Fruit fly (Drosophila melanogaster): ENCODE results near the gene CG13282.

Gene CG13282

dm6 chr2L:16834402-16834801, at the start of gene CG13282:
Gene CG13282, minus strand, starts transcription at chr2L:16834502.
- no peak for TF ChIP-seq CG6765 (GFP tag; optimal IDR thresholded peaks at IDR 0.05)

- TF ChIP-seq Meics (GFP tag; optimal IDR thresholded peaks at IDR 0.05): no peak
- TF ChIP-seq sob (GFP tag; IDR thresholded peaks at IDR 0.05): no peak
- no peak for TF ChIP-seq CG17802 (tag; optimal IDR thresholded peaks at IDR 0.05)
- peak; percentile 34; the same call in 1 of the 2 replicates for TF ChIP-seq GATAe (GFP tag; conservative IDR thresholded peaks at IDR 0.05)
- no peak for TF ChIP-seq TFAM (GFP tag; optimal IDR thresholded peaks at IDR 0.05)
- TF ChIP-seq Deaf1 (tag; optimal IDR thresholded peaks at IDR 0.05): no peak
- 0 out of 2 replicates have a peak, but pooled peaks have one; percentile 8 for TF ChIP-seq CG6689 (GFP tag; IDR thresholded peaks at IDR 0.05)
- no peak for TF ChIP-seq CG10979 (tag; optimal IDR thresholded peaks at IDR 0.05)
- no peak for TF ChIP-seq luna (GFP tag; optimal IDR thresholded peaks at IDR 0.05)
- no peak for TF ChIP-seq knrl (GFP tag; IDR thresholded peaks at IDR 0.05; ENCODE audit: partially characterized antibody)
- TF ChIP-seq kah (GFP tag; optimal IDR thresholded peaks at IDR 0.05): no peak
- TF ChIP-seq exex (tag; optimal IDR thresholded peaks at IDR 0.05): peak; percentile 98
- no peak for TF ChIP-seq mld (GFP tag; IDR thresholded peaks at IDR 0.05; ENCODE audit: partially characterized antibody)
- no peak for TF ChIP-seq ro (GFP tag; IDR thresholded peaks at IDR 0.05)
- peak; percentile 36 for TF ChIP-seq sd (tag; optimal IDR thresholded peaks at IDR 0.05)
- TF ChIP-seq CG15269 (tag; optimal IDR thresholded peaks at IDR 0.05): peak; percentile 2
- TF ChIP-seq insv (GFP tag; optimal IDR thresholded peaks at IDR 0.05): no peak
- TF ChIP-seq CG4328 (GFP tag; optimal IDR thresholded peaks at IDR 0.05): no peak
- no peak for TF ChIP-seq Side (GFP tag; optimal IDR thresholded peaks at IDR 0.05)
- no peak for TF ChIP-seq Hr3 (GFP tag; optimal IDR thresholded peaks at IDR 0.05)
- no peak for TF ChIP-seq CG12071 (GFP tag; optimal IDR thresholded peaks at IDR 0.05)
- TF ChIP-seq CG32532 (GFP tag; IDR thresholded peaks at IDR 0.05): peak; percentile 19; the same call in 1 of the 2 replicates
- no peak for TF ChIP-seq Dip2 (GFP tag; IDR thresholded peaks at IDR 0.05)
- TF ChIP-seq Ets65A (GFP tag): no peak
- TF ChIP-seq toy (GFP tag; IDR thresholded peaks at IDR 0.05): 0 out of 2 replicates have a peak, but pooled peaks have one; percentile 20
- TF ChIP-seq twi (tag; optimal IDR thresholded peaks at IDR 0.05): no peak
- TF ChIP-seq CG17568 (GFP tag; optimal IDR thresholded peaks at IDR 0.05): no peak
- TF ChIP-seq CG10321 (GFP tag; IDR thresholded peaks at IDR 0.05): no peak
- TF ChIP-seq CG18262 (tag; optimal IDR thresholded peaks at IDR 0.05): no peak
- no peak for TF ChIP-seq psq (GFP tag; optimal IDR thresholded peaks at IDR 0.05)
- peak in 1 of 2 experiments; percentile 35 for TF ChIP-seq eve (GFP tag; optimal IDR thresholded peaks at IDR 0.05)
- no peak for TF ChIP-seq CG30431 (GFP tag; optimal IDR thresholded peaks at IDR 0.05)
- TF ChIP-seq Atf-2 (GFP tag; optimal IDR thresholded peaks at IDR 0.05): no peak
- no peak for TF ChIP-seq pum (GFP tag; optimal IDR thresholded peaks at IDR 0.05)
- no peak for TF ChIP-seq tin (GFP tag; optimal IDR thresholded peaks at IDR 0.05)
- TF ChIP-seq CG12769 (tag; optimal IDR thresholded peaks at IDR 0.05): peak; percentile 20
- TF ChIP-seq CG31224 (GFP tag; IDR thresholded peaks at IDR 0.05): no peak
- TF ChIP-seq CG1602 (GFP tag; optimal IDR thresholded peaks at IDR 0.05): no peak
- TF ChIP-seq CG9215 (GFP tag; IDR thresholded peaks at IDR 0.05): no peak
- no peak for TF ChIP-seq fru (optimal IDR thresholded peaks at IDR 0.05)
- TF ChIP-seq Ravus (GFP tag; IDR thresholded peaks at IDR 0.05): no peak
- peak; percentile 28 for TF ChIP-seq HHEX (GFP tag; optimal IDR thresholded peaks at IDR 0.05)
- peak; percentile 42 for TF ChIP-seq Abd-B (GFP tag; optimal IDR thresholded peaks at IDR 0.05)
- no peak for TF ChIP-seq H2.0 (GFP tag; IDR thresholded peaks at IDR 0.05)
- TF ChIP-seq ham (GFP tag; IDR thresholded peaks at IDR 0.05): 0 out of 2 replicates have a peak, but pooled peaks have one; percentile 40
- TF ChIP-seq CG2120 (GFP tag; optimal IDR thresholded peaks at IDR 0.05): peak; percentile 25
- no peak for TF ChIP-seq Xbp1 (GFP tag; optimal IDR thresholded peaks at IDR 0.05)
Observed at dm6 chr2L:16882871-16883849, 48.9 kb upstream of the CG13282 start.
